Worm (Caenorhabditis elegans): Measurements from ENCODE around the gene hlh-25.
"Not testable (repeated sequence)": the region's sequence is repeated elsewhere in the genome, so short reads cannot be mapped to it uniquely, and the experiment has no call there.

hlh-25 gene

DNA sequence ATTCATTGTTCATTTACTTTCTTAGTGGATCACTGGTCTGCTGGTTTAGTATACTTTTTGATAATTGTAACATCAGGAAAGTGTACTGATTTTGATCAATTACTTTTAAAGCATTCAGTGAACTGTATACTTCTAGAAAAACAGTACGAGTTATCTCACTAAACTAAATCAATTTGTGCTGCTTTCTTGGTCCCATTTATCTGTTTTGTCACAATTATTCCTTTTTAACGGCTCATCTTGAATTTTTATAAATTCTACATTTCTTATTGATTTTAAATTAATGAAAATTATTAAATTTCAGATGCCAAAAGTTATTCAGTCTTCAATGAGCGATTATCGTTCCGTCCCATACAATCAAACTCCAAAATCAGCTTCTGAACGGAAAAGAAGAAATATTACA is at the start of gene hlh-25:
Gene hlh-25 (plus strand): TSS at position 301 of the 400 bp plus-strand sequence.
- TF ChIP-seq W03F9.2, dao-5, him-1 (tag; optimal IDR thresholded peaks at IDR 0.05): not testable (repeated sequence)

DNA sequence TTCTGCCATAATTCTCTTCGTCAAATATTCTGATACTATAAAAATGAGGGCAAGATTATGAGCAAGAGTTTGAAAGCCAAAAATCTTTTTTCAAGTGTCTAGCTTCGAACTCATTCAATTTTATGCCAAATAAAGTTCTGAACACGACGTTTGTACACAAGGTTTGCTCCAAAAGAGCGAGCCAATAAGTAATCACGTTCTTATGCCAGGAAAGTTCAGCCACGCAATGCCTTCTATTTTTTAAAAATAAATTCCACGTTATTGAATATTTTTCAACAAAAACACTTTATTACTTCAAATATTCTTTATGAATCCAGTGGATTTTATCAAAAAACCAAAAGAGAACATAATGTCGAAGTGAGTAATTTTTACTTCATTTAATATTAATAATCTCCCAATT is 47.2 kb upstream of the hlh-25 start, which contains the start of gene nep-5:
Gene nep-5 (plus strand): TSS at position 301 of the 400 bp plus-strand sequence.
- no peak for TF ChIP-seq W03F9.2 (tag; optimal IDR thresholded peaks at IDR 0.05)
- TF ChIP-seq him-1 (tag; optimal IDR thresholded peaks at IDR 0.05) = no peak
- TF ChIP-seq dao-5 (tag; optimal IDR thresholded peaks at IDR 0.05) = no peak

DNA sequence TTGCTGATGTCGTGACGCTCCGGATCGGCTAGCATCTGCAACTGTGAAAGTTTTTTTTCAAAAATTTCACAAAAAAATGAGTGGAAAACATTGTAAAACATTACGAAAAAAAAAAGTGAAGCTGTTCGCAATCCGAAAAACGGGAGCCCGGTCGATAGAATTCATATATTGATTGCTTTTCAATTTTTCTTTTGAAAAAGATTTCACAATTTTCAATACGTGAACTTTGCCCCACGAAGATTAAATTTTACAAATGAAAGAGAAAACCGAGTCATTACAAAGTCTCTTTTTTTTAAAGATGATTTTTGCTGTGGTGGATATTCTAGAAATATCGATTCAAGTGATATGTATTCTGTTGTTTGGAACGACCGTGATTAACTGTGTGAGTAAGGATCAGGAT is 40.6 kb upstream of the hlh-25 start, which contains the start of gene F12A10.6:
Gene F12A10.6 (minus strand): TSS at position 101 of the 400 bp plus-strand sequence.
- TF ChIP-seq him-1 (tag; optimal IDR thresholded peaks at IDR 0.05) = no peak
- no peak for TF ChIP-seq dao-5 (tag; optimal IDR thresholded peaks at IDR 0.05)
- no peak for TF ChIP-seq W03F9.2 (tag; optimal IDR thresholded peaks at IDR 0.05)

DNA sequence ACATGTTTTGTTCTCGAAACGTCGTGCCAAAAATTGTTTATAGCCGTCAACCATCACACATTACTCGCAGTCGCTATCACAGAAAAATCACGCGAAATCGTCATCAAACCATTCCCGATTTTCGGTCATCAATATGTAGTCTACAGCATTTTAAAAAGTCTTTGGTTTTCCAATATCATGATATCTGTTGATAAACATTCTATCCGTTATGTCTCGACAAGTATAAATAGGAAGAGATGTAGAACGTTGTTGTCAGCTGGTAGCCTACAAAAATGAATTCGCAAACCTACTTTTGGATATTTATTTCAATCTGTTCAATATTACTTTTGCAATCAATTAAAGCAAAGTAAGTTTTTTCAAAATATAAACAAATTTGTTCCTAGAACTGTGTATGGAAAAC is 38.7 kb upstream of the hlh-25 start, which contains the start of gene F12A10.1:
Gene F12A10.1 (plus strand): TSS at position 166 of the 400 bp plus-strand sequence.
- TF ChIP-seq W03F9.2 (tag; optimal IDR thresholded peaks at IDR 0.05) (no peak), him-1 (tag; optimal IDR thresholded peaks at IDR 0.05) (no peak), dao-5 (tag; optimal IDR thresholded peaks at IDR 0.05) (no peak)

DNA sequence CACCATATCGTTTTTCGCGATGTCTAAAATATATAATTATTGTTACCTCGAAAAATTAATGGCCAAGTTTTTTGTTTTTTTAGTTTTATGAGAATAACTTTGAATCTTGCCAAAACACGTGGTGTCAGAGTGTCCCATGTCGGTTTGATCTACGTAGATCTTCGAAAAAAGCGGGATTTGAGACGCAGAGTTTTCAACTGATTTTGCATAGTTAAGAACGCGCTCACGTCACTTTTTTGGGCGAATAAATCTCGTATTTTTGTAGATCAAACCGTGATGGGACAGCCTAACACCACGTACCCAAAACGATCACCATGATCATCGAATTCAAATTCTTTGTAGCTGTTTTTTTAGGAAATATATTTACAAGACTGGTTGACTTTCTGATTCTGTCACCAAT is 37.5 kb upstream of the hlh-25 start:
- no peak for TF ChIP-seq dao-5 (tag; optimal IDR thresholded peaks at IDR 0.05)
- no peak for TF ChIP-seq W03F9.2 (tag; optimal IDR thresholded peaks at IDR 0.05)
- no peak for TF ChIP-seq him-1 (tag; optimal IDR thresholded peaks at IDR 0.05)

DNA sequence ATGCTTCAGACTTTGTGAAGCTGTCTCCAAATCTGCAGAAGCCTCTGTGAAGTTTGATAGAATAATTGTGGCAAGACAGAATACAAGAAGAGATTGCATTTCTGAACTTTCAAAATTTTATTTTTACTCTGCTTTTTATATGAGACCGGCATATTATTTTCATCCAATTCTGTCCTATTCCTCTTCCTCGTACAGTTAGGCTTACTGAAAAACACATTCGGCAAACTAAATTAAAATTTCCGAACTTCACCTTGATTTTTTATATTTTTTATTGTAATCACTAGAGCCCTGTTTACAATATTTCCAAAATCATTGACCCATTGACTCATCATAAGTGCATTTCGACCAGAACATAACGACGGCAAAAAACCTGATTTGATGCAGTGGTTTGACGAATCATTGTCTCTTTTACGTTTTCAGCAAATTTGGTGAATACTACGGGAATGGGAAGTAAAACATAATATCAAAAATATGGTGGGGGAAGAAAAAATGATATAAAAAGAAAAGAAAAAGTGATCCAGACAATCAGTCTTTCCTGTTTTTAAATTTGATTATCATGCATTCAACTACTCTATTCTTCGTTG is 36.8 kb upstream of the hlh-25 start, which contains the start of the genes suex-1 and F12A10.9:
Gene suex-1 (minus strand): TSS at position 101 of the 584 bp plus-strand sequence.
Gene F12A10.9 (plus strand): TSS at position 534 of the 584 bp plus-strand sequence.
- TF ChIP-seq W03F9.2 (tag; optimal IDR thresholded peaks at IDR 0.05) (no peak), dao-5 (tag; optimal IDR thresholded peaks at IDR 0.05) (no peak), him-1 (tag; optimal IDR thresholded peaks at IDR 0.05) (no peak)

DNA sequence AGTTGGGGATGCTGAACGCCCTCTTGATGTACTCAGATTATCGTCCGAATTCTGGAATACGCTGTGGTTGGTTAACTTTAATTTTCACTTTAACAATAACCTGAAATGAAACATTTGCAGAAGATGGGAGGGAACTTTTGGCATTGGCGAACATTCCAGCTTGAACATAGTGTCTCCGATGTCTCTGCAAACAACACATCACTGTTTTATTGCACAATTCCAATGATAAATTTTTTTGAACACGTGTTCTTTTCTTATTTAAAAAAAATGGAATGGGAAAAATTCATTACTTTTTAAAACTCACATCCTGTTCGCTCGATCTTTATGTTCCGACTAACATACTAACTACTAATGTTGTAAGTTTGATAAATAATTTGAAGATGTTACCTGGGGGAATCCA is 34.6 kb upstream of the hlh-25 start, which contains the start of gene fzy-1:
Gene fzy-1 (plus strand): TSS at position 301 of the 400 bp plus-strand sequence.
- no peak for TF ChIP-seq dao-5 (tag; optimal IDR thresholded peaks at IDR 0.05)
- no peak for TF ChIP-seq W03F9.2 (tag; optimal IDR thresholded peaks at IDR 0.05)
- TF ChIP-seq him-1 (tag; optimal IDR thresholded peaks at IDR 0.05) = no peak

DNA sequence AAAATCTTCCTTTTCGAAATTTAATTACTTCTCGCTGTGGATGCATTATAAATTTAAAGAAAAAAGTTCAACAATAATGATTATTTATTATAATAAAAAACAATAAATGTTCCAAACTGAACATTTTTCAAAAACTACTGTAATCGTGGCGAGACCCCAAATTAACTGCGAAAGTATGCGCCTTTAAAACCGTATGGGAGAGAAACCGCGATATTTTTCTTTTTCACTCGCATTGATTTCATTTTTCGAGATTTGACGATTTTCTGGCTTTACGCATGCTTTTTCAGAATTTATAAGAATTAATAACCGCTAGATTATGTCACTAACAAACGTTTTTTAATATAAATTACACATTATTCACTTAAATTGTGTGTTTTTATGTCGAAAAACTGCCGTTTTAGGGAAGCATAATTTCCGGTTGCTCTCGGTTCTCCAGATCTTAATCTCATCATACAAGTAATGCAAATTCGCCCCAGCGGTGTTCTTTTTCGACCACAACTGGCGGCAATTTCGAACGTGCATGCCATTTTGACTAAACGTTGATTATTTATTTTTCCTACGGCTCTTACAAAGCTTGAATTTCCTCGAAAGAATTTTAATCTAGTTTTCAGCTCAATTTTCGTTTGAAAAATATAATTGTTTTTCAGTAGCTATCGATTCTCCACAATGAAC is 33.9 kb upstream of the hlh-25 start, which contains the start of gene F12A10.8:
Gene F12A10.8 (minus strand): TSS at position 79 of the 672 bp plus-strand sequence.
- no peak for TF ChIP-seq dao-5 (tag; optimal IDR thresholded peaks at IDR 0.05)
- no peak for TF ChIP-seq him-1 (tag; optimal IDR thresholded peaks at IDR 0.05)
- no peak for TF ChIP-seq W03F9.2 (tag; optimal IDR thresholded peaks at IDR 0.05)

DNA sequence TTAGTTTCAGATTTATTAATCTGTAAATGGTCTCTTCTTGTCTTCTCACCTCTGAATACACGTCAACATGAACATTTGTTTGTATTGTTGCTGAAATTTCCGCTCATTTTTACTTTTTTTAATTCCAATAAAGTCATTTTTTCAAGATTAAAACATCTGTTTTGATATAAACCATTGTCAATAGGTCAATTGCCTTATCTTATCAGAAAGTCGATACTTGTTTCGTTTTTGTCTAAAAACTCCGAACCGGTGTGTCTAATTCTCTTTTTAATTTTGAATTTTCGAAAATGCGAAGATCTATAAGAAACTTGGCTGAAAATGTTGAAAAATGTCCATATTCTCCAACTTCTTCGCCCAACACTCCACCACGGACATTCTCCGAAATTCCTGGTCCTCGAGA is 31.3 kb upstream of the hlh-25 start, which contains the start of gene cyp-44A1:
Gene cyp-44A1 (plus strand): TSS at position 285 of the 400 bp plus-strand sequence.
- no peak for TF ChIP-seq W03F9.2 (tag; optimal IDR thresholded peaks at IDR 0.05)
- no peak for TF ChIP-seq dao-5 (tag; optimal IDR thresholded peaks at IDR 0.05)
- no peak for TF ChIP-seq him-1 (tag; optimal IDR thresholded peaks at IDR 0.05)

DNA sequence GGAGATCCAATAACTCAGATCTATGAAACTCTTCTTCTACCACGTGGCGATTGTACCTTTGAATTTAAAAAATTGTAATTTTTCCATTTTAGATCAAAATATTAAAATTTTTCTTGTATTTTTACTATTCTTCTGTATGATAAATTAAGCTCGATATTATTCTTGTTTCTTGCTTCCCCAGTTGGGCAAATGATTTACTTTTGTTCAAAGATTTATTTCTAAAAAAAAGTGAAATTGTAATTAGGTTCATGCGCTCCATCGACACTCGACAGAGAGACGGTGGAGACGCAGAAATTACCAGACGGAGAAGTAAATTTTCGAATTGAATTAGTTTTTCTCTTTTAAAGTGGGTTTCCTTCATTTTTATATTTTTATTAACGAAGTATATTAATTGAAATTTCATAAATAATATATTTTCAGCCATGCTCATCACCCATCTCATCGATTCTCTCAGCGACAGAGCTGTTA is 29.2 kb upstream of the hlh-25 start, which contains the start of gene npp-24:
Gene npp-24 (plus strand): TSS at position 51 of the 468 bp plus-strand sequence.
- TF ChIP-seq him-1 (tag; optimal IDR thresholded peaks at IDR 0.05) (no peak), dao-5 (tag; optimal IDR thresholded peaks at IDR 0.05) (no peak), W03F9.2 (tag; optimal IDR thresholded peaks at IDR 0.05) (no peak)

DNA sequence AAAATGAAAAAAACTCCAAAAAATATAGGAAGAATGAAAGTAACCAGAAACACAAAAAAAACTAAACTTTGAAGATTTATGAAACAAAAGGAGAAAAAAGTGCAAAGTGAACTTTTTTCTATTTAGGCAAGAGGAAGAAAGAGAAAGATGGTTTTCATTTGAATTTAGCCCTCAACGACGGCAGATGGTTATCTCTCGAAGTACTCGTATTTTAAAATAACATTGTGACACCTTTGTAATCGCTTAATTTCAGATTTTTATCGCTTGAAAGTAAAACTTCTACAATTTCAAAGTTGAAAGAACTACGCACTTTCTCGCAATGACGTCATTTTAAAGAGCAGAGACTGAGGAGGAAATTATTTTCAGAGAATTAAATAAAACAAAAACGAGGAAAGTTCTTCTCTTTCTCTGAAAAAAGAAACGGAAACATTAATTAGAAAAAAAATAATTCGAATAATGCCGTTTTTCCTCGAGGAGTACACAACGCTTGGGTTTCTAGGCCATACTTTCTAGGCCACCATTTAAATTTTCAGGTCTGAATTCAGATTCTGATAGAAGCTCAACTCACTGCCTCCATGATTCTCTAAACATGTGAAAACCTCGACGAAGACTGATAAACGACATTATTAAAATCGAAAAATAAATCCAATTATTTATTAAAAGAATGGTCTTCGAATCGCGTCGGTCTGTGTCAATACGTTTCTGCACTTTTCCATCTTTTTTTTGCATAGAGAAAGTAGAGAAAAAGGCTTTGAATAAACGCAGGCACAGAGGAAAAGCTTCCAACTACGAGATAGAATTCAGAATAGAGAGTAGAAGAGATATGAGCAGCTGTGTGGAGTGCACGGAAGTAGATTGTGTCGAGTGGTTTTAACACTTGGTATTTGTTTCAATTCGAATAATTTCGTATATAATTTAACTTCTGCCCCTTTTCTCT is 23.4 kb upstream of the hlh-25 start:
- TF ChIP-seq him-1 (tag; optimal IDR thresholded peaks at IDR 0.05) (no peak), dao-5 (tag; optimal IDR thresholded peaks at IDR 0.05) (no peak), W03F9.2 (tag; optimal IDR thresholded peaks at IDR 0.05) (no peak)

DNA sequence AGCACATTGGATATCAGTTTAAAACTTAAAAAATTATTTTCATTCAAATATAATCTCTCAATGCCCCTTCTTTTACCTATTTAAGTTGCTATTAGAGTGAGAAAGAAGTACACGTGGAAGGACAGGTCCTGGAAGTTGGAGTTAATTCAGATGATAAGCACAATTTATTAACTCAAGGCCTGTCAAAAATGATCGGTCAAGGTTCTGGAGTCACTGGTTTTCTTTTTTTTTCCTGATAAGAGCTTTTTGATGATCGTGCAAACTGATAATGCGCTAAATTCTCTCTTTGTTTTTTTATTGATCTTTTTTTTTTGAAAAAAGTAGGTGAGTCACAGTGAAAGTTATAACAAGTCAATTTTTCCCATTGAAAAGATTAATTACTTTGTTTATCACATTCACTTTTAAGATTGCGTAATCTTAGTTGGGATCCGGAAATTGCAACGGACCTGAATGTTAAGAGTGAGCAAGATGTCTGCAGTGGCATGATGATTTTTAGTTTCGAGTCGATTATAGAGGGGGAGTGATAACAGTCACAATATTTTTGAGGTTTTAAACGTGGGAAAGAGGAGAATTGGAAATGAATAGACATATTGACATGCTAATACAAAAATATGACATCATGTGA is 22.5 kb upstream of the hlh-25 start:
- TF ChIP-seq dao-5 (tag; optimal IDR thresholded peaks at IDR 0.05) = no peak
- TF ChIP-seq W03F9.2 (tag; optimal IDR thresholded peaks at IDR 0.05) = no peak
